Worm (Caenorhabditis elegans) whole organism, L2 larva: ENCODE results near the gene ZK287.9.

Experiments
- C34F6.9 ChIP-seq: fragments of 150-350 bp; optimal IDR thresholded peaks from 2 replicates; lab custom pipeline; 2014; ENCODE audit warnings: missing biosample characterization, missing genetic modification characterization
- F13H6.1 ChIP-seq: sonication (generic microtip); optimal IDR thresholded peaks from 2 replicates; lab custom pipeline; 2016; ENCODE audit warnings: missing genetic modification characterization, missing compliant biosample characterization
- R02D3.7 ChIP-seq: fragments of 150-350 bp; optimal IDR thresholded peaks from 2 replicates; lab custom pipeline; 2014; ENCODE audit warnings: missing biosample characterization, missing genetic modification characterization
- Y55F3AM.14 ChIP-seq: fragments of 200-800 bp; sonication (Bioruptor generic); optimal IDR thresholded peaks from 2 replicates; lab custom pipeline; 2018; ENCODE audit warnings: mild to moderate bottlenecking, missing genetic modification characterization, missing compliant biosample characterization
- ZK546.5 ChIP-seq: sonication (generic microtip); optimal IDR thresholded peaks from 2 replicates; lab custom pipeline; 2017; ENCODE audit warnings: missing biosample characterization, missing genetic modification characterization
- alr-1 ChIP-seq: fragments of 150-350 bp; optimal IDR thresholded peaks from 2 replicates; lab custom pipeline; 2014; ENCODE audit warnings: missing biosample characterization, missing genetic modification characterization
- aly-2 ChIP-seq: fragments of 150-350 bp; optimal IDR thresholded peaks from 2 replicates; lab custom pipeline; 2014; ENCODE audit warnings: missing biosample characterization, missing genetic modification characterization
- blmp-1 ChIP-seq: sonication (generic microtip); optimal IDR thresholded peaks from 2 replicates; lab custom pipeline; 2017; ENCODE audit warnings: missing genetic modification characterization, mild to moderate bottlenecking, missing compliant biosample characterization, antibody characterized with exemption, moderate library complexity; ENCODE audit not compliant: insufficient read depth
- ceh-16 ChIP-seq: fragments of 150-350 bp; optimal IDR thresholded peaks from 2 replicates; lab custom pipeline; 2014; ENCODE audit warnings: missing biosample characterization, missing genetic modification characterization
- ceh-82 ChIP-seq: fragments of 150-350 bp; optimal IDR thresholded peaks from 2 replicates; lab custom pipeline; 2014; ENCODE audit warnings: missing biosample characterization, missing genetic modification characterization
- crh-2 ChIP-seq: sonication (generic microtip); optimal IDR thresholded peaks from 2 replicates; lab custom pipeline; 2017; ENCODE audit warnings: missing biosample characterization, missing genetic modification characterization
- egl-27 ChIP-seq: sonication (generic microtip); optimal IDR thresholded peaks from 3 replicates; lab custom pipeline; 2017; ENCODE audit warnings: missing biosample characterization, missing genetic modification reagents, missing genetic modification characterization
- elt-1 ChIP-seq: fragments of 150-350 bp; optimal IDR thresholded peaks from 2 replicates; lab custom pipeline; 2014; ENCODE audit warnings: missing biosample characterization, missing genetic modification characterization
- fos-1 ChIP-seq: fragments of 150-350 bp; optimal IDR thresholded peaks from 2 replicates; lab custom pipeline; 2014; ENCODE audit warnings: missing biosample characterization, missing genetic modification characterization
- gmeb-1 ChIP-seq: fragments of 150-350 bp; optimal IDR thresholded peaks from 2 replicates; lab custom pipeline; 2014; ENCODE audit warnings: missing biosample characterization, missing genetic modification characterization
- lin-11 ChIP-seq: fragments of 150-350 bp; sonication (generic microtip); optimal IDR thresholded peaks from 2 replicates; lab custom pipeline; 2014; ENCODE audit warnings: missing biosample characterization, missing genetic modification characterization, inconsistent platforms, mixed read lengths
- lin-13 ChIP-seq: fragments of 150-350 bp; optimal IDR thresholded peaks from 2 replicates; lab custom pipeline; 2014; ENCODE audit warnings: missing biosample characterization, missing genetic modification reagents, missing genetic modification characterization
- lin-39 ChIP-seq: fragments of 150-350 bp; optimal IDR thresholded peaks from 2 replicates; lab custom pipeline; 2014; ENCODE audit warnings: missing biosample characterization, missing genetic modification reagents, missing genetic modification characterization
- lsy-2 ChIP-seq, 2 experiments: fragments of 150-350 bp in 1 of 2; sonication (generic microtip) in 1 of 2; optimal IDR thresholded peaks; 2 replicates each; lab custom pipeline; 2014 to 2017; ENCODE audit warnings: missing biosample characterization in 2 of 2, missing genetic modification characterization in 2 of 2
- mab-5 ChIP-seq: fragments of 150-350 bp; optimal IDR thresholded peaks from 2 replicates; lab custom pipeline; 2014; ENCODE audit warnings: missing biosample characterization, missing genetic modification characterization
- mdl-1 ChIP-seq, 2 experiments: fragments of 150-350 bp in 1 of 2; sonication (generic microtip) in 1 of 2; optimal IDR thresholded peaks; 2 replicates each; lab custom pipeline; 2017; ENCODE audit warnings: missing biosample characterization in 2 of 2, missing genetic modification characterization in 2 of 2
- nhr-10 ChIP-seq: sonication (generic microtip); optimal IDR thresholded peaks from 2 replicates; lab custom pipeline; 2017; ENCODE audit warnings: missing biosample characterization, missing genetic modification characterization
- nhr-11 ChIP-seq: fragments of 150-350 bp; optimal IDR thresholded peaks from 2 replicates; lab custom pipeline; 2014; ENCODE audit warnings: missing biosample characterization, missing genetic modification characterization
- nhr-12 ChIP-seq: fragments of 150-350 bp; optimal IDR thresholded peaks from 2 replicates; lab custom pipeline; 2014; ENCODE audit warnings: missing biosample characterization, missing genetic modification characterization
- nhr-129 ChIP-seq: fragments of 150-350 bp; optimal IDR thresholded peaks from 2 replicates; lab custom pipeline; 2014; ENCODE audit warnings: missing biosample characterization, missing genetic modification characterization
- nhr-21 ChIP-seq: fragments of 150-350 bp; optimal IDR thresholded peaks from 2 replicates; lab custom pipeline; 2014; ENCODE audit warnings: missing biosample characterization, missing genetic modification characterization
- nhr-23 ChIP-seq: fragments of 150-350 bp; optimal IDR thresholded peaks from 2 replicates; lab custom pipeline; 2014; ENCODE audit warnings: missing biosample characterization, missing genetic modification reagents, missing genetic modification characterization
- nhr-237 ChIP-seq: fragments of 150-350 bp; optimal IDR thresholded peaks from 2 replicates; lab custom pipeline; 2014; ENCODE audit warnings: missing biosample characterization, missing genetic modification characterization
- nhr-25 ChIP-seq: fragments of 150-350 bp; sonication (generic microtip); optimal IDR thresholded peaks from 3 replicates; lab custom pipeline; 2014; ENCODE audit warnings: missing biosample characterization, missing genetic modification characterization
- nhr-6 ChIP-seq: fragments of 150-350 bp; optimal IDR thresholded peaks from 2 replicates; lab custom pipeline; 2014; ENCODE audit warnings: missing biosample characterization, missing genetic modification characterization
- nhr-77 ChIP-seq: fragments of 150-350 bp; optimal IDR thresholded peaks from 2 replicates; lab custom pipeline; 2014; ENCODE audit warnings: missing biosample characterization, missing genetic modification characterization
- peb-1 ChIP-seq: fragments of 150-350 bp; optimal IDR thresholded peaks from 2 replicates; lab custom pipeline; 2014; ENCODE audit warnings: missing biosample characterization, missing genetic modification characterization
- sem-4 ChIP-seq: fragments of 150-350 bp; optimal IDR thresholded peaks from 2 replicates; lab custom pipeline; 2014; ENCODE audit warnings: missing biosample characterization, missing genetic modification reagents, missing genetic modification characterization
- skn-1 ChIP-seq: sonication (generic microtip); optimal IDR thresholded peaks from 2 replicates; lab custom pipeline; 2017; ENCODE audit warnings: missing biosample characterization, missing genetic modification characterization
- sma-3 ChIP-seq: sonication (generic microtip); optimal IDR thresholded peaks from 2 replicates; lab custom pipeline; 2016; ENCODE audit warnings: missing genetic modification reagents, missing genetic modification characterization, missing compliant biosample characterization
- sma-9 ChIP-seq, 2 experiments: fragments of 150-350 bp in 1 of 2; sonication (generic microtip) in 1 of 2; optimal IDR thresholded peaks; 2 replicates each; lab custom pipeline; 2014 to 2016; ENCODE audit warnings: missing genetic modification characterization in 2 of 2, mild to moderate bottlenecking in 1 of 2, missing biosample characterization in 1 of 2, missing compliant biosample characterization in 1 of 2, missing genetic modification reagents in 1 of 2, moderate library complexity in 1 of 2
- snpc-4 ChIP-seq: fragments of 150-350 bp; optimal IDR thresholded peaks from 2 replicates; lab custom pipeline; 2014; ENCODE audit warnings: missing biosample characterization, missing genetic modification characterization
- unc-55 ChIP-seq: fragments of 150-350 bp; sonication (generic microtip); optimal IDR thresholded peaks from 3 replicates; lab custom pipeline; 2014; ENCODE audit warnings: missing biosample characterization, missing genetic modification reagents, missing genetic modification characterization
- unc-62 ChIP-seq: fragments of 150-350 bp; optimal IDR thresholded peaks from 2 replicates; lab custom pipeline; 2014; ENCODE audit warnings: missing biosample characterization, missing genetic modification reagents, missing genetic modification characterization
- ztf-1 ChIP-seq: fragments of 200-800 bp; sonication (Bioruptor generic); conservative IDR thresholded peaks from 2 replicates; pipeline ENCODE4 v1.3.6; 2022; ENCODE audit warnings: missing genetic modification characterization, missing compliant biosample characterization
- ztf-11 ChIP-seq: sonication (generic microtip); optimal IDR thresholded peaks from 2 replicates; lab custom pipeline; 2017; ENCODE audit warnings: missing biosample characterization, missing genetic modification characterization

The ZK287.9 gene

ce11 chrV:9689364-9689763 lies 10.2 kb downstream of the ZK287.9 start:
- no peak for TF ChIP-seq alr-1 (tag; lab: Kevin White, UChicago)

DNA sequence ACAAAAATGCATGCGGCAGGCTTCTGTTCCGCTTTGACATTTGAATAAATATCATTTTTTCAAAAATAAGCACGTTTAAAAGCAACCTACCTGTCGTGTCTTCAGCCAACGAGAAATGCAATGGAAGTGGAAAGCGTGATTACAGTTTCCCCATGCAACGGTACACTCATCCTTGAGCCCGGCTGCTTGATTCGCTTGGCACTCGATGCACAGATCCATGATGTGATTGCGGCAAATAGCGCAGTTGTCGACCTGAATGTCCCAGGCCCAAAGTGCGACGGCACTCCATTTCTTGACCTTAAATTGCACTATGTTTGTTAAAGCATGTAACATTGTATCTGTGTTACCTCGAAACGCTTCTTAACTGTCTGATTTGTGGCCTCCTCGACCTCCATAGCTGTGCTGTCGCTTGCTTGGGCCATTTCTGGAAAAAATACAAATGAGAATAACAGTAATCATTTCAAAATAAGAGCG lies 11.0 kb downstream of the ZK287.9 start, which contains the start of gene rbx-1:
Gene rbx-1, minus strand, starts transcription at position 424 of the 474 bp plus-strand sequence.
- TF ChIP-seq ZK546.5, result no peak
- no peak for TF ChIP-seq F13H6.1 (tag; lab: Kevin White, UChicago)
- TF ChIP-seq nhr-23 (tag; lab: Kevin White, UChicago), result no peak
- no peak for TF ChIP-seq skn-1 (tag; lab: Kevin White, UChicago)
- TF ChIP-seq mdl-1 (tag; optimal IDR thresholded peaks at IDR 0.05; lab: Kevin White, UChicago), result no peak
- TF ChIP-seq peb-1, result no peak
- no peak for TF ChIP-seq gmeb-1 (tag; lab: Kevin White, UChicago)
- no peak for TF ChIP-seq blmp-1 (tag; lab: Kevin White, UChicago)
- TF ChIP-seq ztf-1 (GFP tag; lab: Robert Waterston, UW), result no peak
- no peak for TF ChIP-seq nhr-25 (tag; lab: Kevin White, UChicago)
- TF ChIP-seq lin-11, result no peak
- TF ChIP-seq R02D3.7 (tag; lab: Kevin White, UChicago), result no peak
- no peak for TF ChIP-seq elt-1
- TF ChIP-seq C34F6.9 (tag; lab: Kevin White, UChicago), result no peak
- TF ChIP-seq egl-27 (tag; lab: Kevin White, UChicago), result no peak
- TF ChIP-seq ceh-16 (tag; lab: Kevin White, UChicago), result no peak
- TF ChIP-seq lin-39 (tag; lab: Kevin White, UChicago), result no peak
- TF ChIP-seq sem-4 (tag; lab: Kevin White, UChicago), result no peak

DNA sequence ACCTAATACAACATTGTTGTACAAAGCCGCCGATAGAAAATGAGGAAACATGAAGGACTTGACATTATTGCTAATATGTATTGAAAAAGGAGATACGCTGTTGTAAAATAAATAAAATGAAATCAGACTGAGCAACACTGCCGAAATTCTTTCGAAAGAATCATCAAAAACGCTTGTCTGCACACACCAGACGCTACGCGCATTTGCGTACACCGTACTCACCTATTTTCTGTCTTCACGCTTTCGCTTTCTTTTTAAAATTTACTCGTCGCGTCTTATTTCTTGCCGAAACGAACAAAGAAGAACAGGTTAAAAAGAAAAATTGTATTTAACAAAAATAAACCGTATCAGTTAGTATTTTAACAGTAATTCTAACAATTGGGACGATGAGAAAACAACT lies 11.6 kb downstream of the ZK287.9 start:
- TF ChIP-seq nhr-10 (tag; lab: Kevin White, UChicago), result no peak
- TF ChIP-seq sma-9 (GFP tag; optimal IDR thresholded peaks at IDR 0.05; lab: Kevin White, UChicago), result peak; percentile 43
- no peak for TF ChIP-seq sma-9 (tag; optimal IDR thresholded peaks at IDR 0.05; lab: Kevin White, UChicago)
- peak; percentile 4 for TF ChIP-seq F13H6.1 (tag; lab: Kevin White, UChicago)
- peak; percentile 32 for TF ChIP-seq nhr-129 (tag; lab: Kevin White, UChicago)
- peak; percentile 72 for TF ChIP-seq C34F6.9 (tag; lab: Kevin White, UChicago)
- no peak for TF ChIP-seq peb-1
- TF ChIP-seq fos-1 (tag; lab: Kevin White, UChicago), result peak; percentile 55
- TF ChIP-seq ztf-1 (GFP tag; lab: Robert Waterston, UW), result no peak
- TF ChIP-seq elt-1, result no peak
- TF ChIP-seq nhr-21 (tag; lab: Kevin White, UChicago), result peak; percentile 24
- peak; percentile 98 for TF ChIP-seq blmp-1 (tag; lab: Kevin White, UChicago)
- peak; percentile 43 for TF ChIP-seq sma-3 (GFP tag; lab: Kevin White, UChicago)
- TF ChIP-seq crh-2 (tag; lab: Kevin White, UChicago), result peak; percentile 58
- no peak for TF ChIP-seq ceh-82 (tag; lab: Kevin White, UChicago)
- TF ChIP-seq R02D3.7 (tag; lab: Kevin White, UChicago), result no peak
- no peak for TF ChIP-seq nhr-77 (tag; lab: Kevin White, UChicago)
- no peak for TF ChIP-seq ztf-11 (tag; lab: Kevin White, UChicago)
- TF ChIP-seq nhr-12 (tag; lab: Kevin White, UChicago), result no peak
- TF ChIP-seq Y55F3AM.14 (GFP tag; lab: Kevin White, UChicago), result no peak
- TF ChIP-seq gmeb-1 (tag; lab: Kevin White, UChicago), result peak; percentile 49
- TF ChIP-seq lsy-2 (tag; optimal IDR thresholded peaks at IDR 0.05; lab: Kevin White, UChicago), result peak; percentile 64 to 92
- TF ChIP-seq nhr-11 (tag; lab: Kevin White, UChicago), result no peak
- TF ChIP-seq unc-55 (GFP tag; lab: Kevin White, UChicago), result peak; percentile 43
- TF ChIP-seq snpc-4, result no peak
- no peak for TF ChIP-seq lin-11
- TF ChIP-seq mdl-1 (tag; optimal IDR thresholded peaks at IDR 0.05; lab: Kevin White, UChicago), result no peak
- TF ChIP-seq aly-2 (tag; lab: Kevin White, UChicago), result no peak
- peak; percentile 56 for TF ChIP-seq sem-4 (tag; lab: Kevin White, UChicago)
- TF ChIP-seq mab-5 (tag; lab: Kevin White, UChicago), result no peak
- TF ChIP-seq ZK546.5, result no peak
- TF ChIP-seq nhr-6 (tag; lab: Kevin White, UChicago), result peak; percentile 51
- no peak for TF ChIP-seq unc-62 (GFP tag; lab: Kevin White, UChicago)
- TF ChIP-seq nhr-237 (tag; lab: Kevin White, UChicago), result no peak
- TF ChIP-seq lin-13, result no peak
- TF ChIP-seq egl-27 (tag; lab: Kevin White, UChicago), result no peak
